Fruit fly (Drosophila melanogaster) whole organism, embryonic: Measurements from ENCODE around the gene Ilp1.

Experiments used
- Ada2b ChIP-seq: fragments of 200-800 bp; sonication (Bioruptor generic); IDR thresholded peaks from 2 replicates; pipeline ENCODE4 v1.3.6; 2022; ENCODE audit warnings: missing biosample characterization, missing genetic modification characterization
- Atf6 ChIP-seq: fragments of 200-800 bp; sonication (Bioruptor generic); IDR thresholded peaks from 2 replicates; pipeline ENCODE4 v1.3.6; 2022; ENCODE audit warnings: missing biosample characterization, missing genetic modification characterization
- Bgb ChIP-seq: fragments of 200-800 bp; sonication (Bioruptor generic); IDR thresholded peaks from 2 replicates; pipeline ENCODE4 v1.3.6; 2022; ENCODE audit warnings: missing biosample characterization, missing genetic modification characterization; ENCODE audit not compliant: partially characterized antibody
- CG1024 ChIP-seq: fragments of 200-800 bp; sonication (Bioruptor generic); IDR thresholded peaks from 2 replicates; pipeline ENCODE4 v1.3.6; 2022; ENCODE audit warnings: missing biosample characterization, missing genetic modification characterization
- CG13123 ChIP-seq: fragments of 200-800 bp; sonication (Bioruptor generic); optimal IDR thresholded peaks from 2 replicates; lab custom pipeline; 2016; ENCODE audit warnings: missing biosample characterization, missing genetic modification characterization
- CG1602 ChIP-seq: fragments of 200-800 bp; sonication (Bioruptor generic); optimal IDR thresholded peaks from 3 replicates; lab custom pipeline; 2016; ENCODE audit warnings: missing biosample characterization, missing genetic modification characterization
- CG16779 ChIP-seq: fragments of 200-800 bp; sonication (Bioruptor generic); IDR thresholded peaks from 2 replicates; pipeline ENCODE4 v1.3.6; 2022; ENCODE audit warnings: missing biosample characterization, missing genetic modification characterization
- CG18599 ChIP-seq: fragments of 200-800 bp; sonication (Bioruptor generic); optimal IDR thresholded peaks from 3 replicates; lab custom pipeline; 2017; ENCODE audit warnings: missing biosample characterization, missing genetic modification characterization, mild to moderate bottlenecking, moderate library complexity, missing genetic modification reagents
- CG32772 ChIP-seq: fragments of 200-800 bp; sonication (Bioruptor generic); IDR thresholded peaks from 2 replicates; pipeline ENCODE4 v1.3.6; 2022; ENCODE audit warnings: missing biosample characterization, missing genetic modification characterization
- CG3281 ChIP-seq: fragments of 200-800 bp; sonication (Bioruptor generic); optimal IDR thresholded peaks from 3 replicates; lab custom pipeline; 2017; ENCODE audit warnings: missing biosample characterization, mild to moderate bottlenecking, missing genetic modification characterization
- CG34224 ChIP-seq: fragments of 200-800 bp; sonication (Bioruptor generic); IDR thresholded peaks from 3 replicates; pipeline ENCODE4 v1.3.6; 2022; ENCODE audit warnings: missing biosample characterization, missing genetic modification characterization; ENCODE audit not compliant: partially characterized antibody
- CG3995 ChIP-seq: fragments of 200-800 bp; sonication (Bioruptor generic); optimal IDR thresholded peaks from 3 replicates; lab custom pipeline; 2016; ENCODE audit warnings: missing biosample characterization, missing genetic modification characterization
- CG6254 ChIP-seq: fragments of 200-800 bp; sonication (Bioruptor generic); optimal IDR thresholded peaks from 3 replicates; lab custom pipeline; 2017; ENCODE audit warnings: mild to moderate bottlenecking, missing biosample characterization, missing genetic modification reagents, missing genetic modification characterization
- CG7745 ChIP-seq: fragments of 200-800 bp; sonication (Bioruptor generic); optimal IDR thresholded peaks from 2 replicates; lab custom pipeline; 2018; ENCODE audit warnings: missing biosample characterization, mild to moderate bottlenecking, missing genetic modification characterization, moderate library complexity
- CG9876 ChIP-seq: fragments of 200-800 bp; sonication (Bioruptor generic); optimal IDR thresholded peaks from 2 replicates; lab custom pipeline; 2016; ENCODE audit warnings: missing biosample characterization, missing genetic modification characterization
- CG9932 ChIP-seq: fragments of 200-800 bp; sonication (Bioruptor generic); IDR thresholded peaks from 2 replicates; pipeline ENCODE4 v1.3.6; 2022; ENCODE audit warnings: missing biosample characterization, missing genetic modification characterization
- D19A ChIP-seq: fragments of 200-800 bp; optimal IDR thresholded peaks from 3 replicates; lab custom pipeline; 2019; ENCODE audit warnings: missing biosample characterization, mild to moderate bottlenecking, missing genetic modification characterization, moderate library complexity
- ERR ChIP-seq: fragments of 200-800 bp; sonication (Bioruptor generic); optimal IDR thresholded peaks from 2 replicates; lab custom pipeline; 2016; ENCODE audit warnings: missing biosample characterization, missing genetic modification characterization
- GATAe ChIP-seq: fragments of 200-800 bp; sonication (Bioruptor generic); conservative IDR thresholded peaks from 2 replicates; pipeline ENCODE4 v1.3.6; 2022; ENCODE audit warnings: missing biosample characterization, missing genetic modification characterization
- HHEX ChIP-seq: fragments of 200-800 bp; sonication (Bioruptor generic); optimal IDR thresholded peaks from 3 replicates; lab custom pipeline; 2017; ENCODE audit warnings: missing biosample characterization, mild to moderate bottlenecking, missing genetic modification characterization, missing genetic modification reagents
- Hmr ChIP-seq: fragments of 200-800 bp; sonication (Bioruptor generic); optimal IDR thresholded peaks from 3 replicates; lab custom pipeline; 2017; ENCODE audit warnings: mild to moderate bottlenecking, missing biosample characterization, missing genetic modification reagents, missing genetic modification characterization
- Kr ChIP-seq: fragments of 200-800 bp; sonication (Bioruptor generic); optimal IDR thresholded peaks from 2 replicates; lab custom pipeline; 2017; ENCODE audit warnings: missing biosample characterization, mild to moderate bottlenecking, missing genetic modification characterization
- Med ChIP-seq: fragments of 200-800 bp; sonication (Bioruptor generic); peaks from one replicate; lab custom pipeline; 2016; ENCODE audit warnings: missing biosample characterization, missing genetic modification characterization, mild to moderate bottlenecking, inconsistent platforms, moderate library complexity
- NfI ChIP-seq: fragments of 200-800 bp; sonication (Bioruptor generic); optimal IDR thresholded peaks from 3 replicates; lab custom pipeline; 2018; ENCODE audit warnings: missing biosample characterization, mild to moderate bottlenecking, missing genetic modification characterization, moderate library complexity
- Oaz ChIP-seq: fragments of 200-800 bp; sonication (Bioruptor generic); IDR thresholded peaks from 2 replicates; pipeline ENCODE4 v1.3.6; 2022; ENCODE audit warnings: missing biosample characterization, missing genetic modification characterization
- Opbp ChIP-seq: fragments of 200-800 bp; sonication (Bioruptor generic); IDR thresholded peaks from 3 replicates; pipeline ENCODE4 v1.3.6; 2022; ENCODE audit warnings: missing biosample characterization, missing genetic modification characterization; ENCODE audit not compliant: partially characterized antibody
- Rfx ChIP-seq: fragments of 200-800 bp; sonication (Bioruptor generic); IDR thresholded peaks from 2 replicates; pipeline ENCODE4 v1.3.6; 2022; ENCODE audit warnings: missing biosample characterization, missing genetic modification characterization
- YL-1 ChIP-seq: fragments of 200-800 bp; sonication (Bioruptor generic); optimal IDR thresholded peaks from 3 replicates; lab custom pipeline; 2017; ENCODE audit warnings: missing biosample characterization, mild to moderate bottlenecking, missing genetic modification characterization
- abd-A ChIP-seq: fragments of 200-800 bp; sonication (Bioruptor generic); optimal IDR thresholded peaks from 3 replicates; lab custom pipeline; 2019; ENCODE audit warnings: missing biosample characterization, mild to moderate bottlenecking, missing genetic modification characterization, moderate library complexity
- amos ChIP-seq: fragments of 200-800 bp; sonication (Bioruptor generic); IDR thresholded peaks from 2 replicates; pipeline ENCODE4 v1.3.6; 2022; ENCODE audit warnings: missing biosample characterization, missing genetic modification characterization; ENCODE audit not compliant: partially characterized antibody
- ap ChIP-seq: fragments of 200-800 bp; sonication (Bioruptor generic); IDR thresholded peaks from 2 replicates; pipeline ENCODE4 v1.3.6; 2022; ENCODE audit warnings: missing biosample characterization, missing genetic modification characterization
- bigmax ChIP-seq: fragments of 200-800 bp; sonication (Bioruptor generic); optimal IDR thresholded peaks from 2 replicates; lab custom pipeline; 2018; ENCODE audit warnings: missing biosample characterization, mild to moderate bottlenecking, missing genetic modification characterization
- ci ChIP-seq: fragments of 200-800 bp; sonication (Bioruptor generic); IDR thresholded peaks from 3 replicates; pipeline ENCODE4 v1.3.6; 2022; ENCODE audit warnings: missing biosample characterization, missing genetic modification characterization
- dmrt99B ChIP-seq: fragments of 200-800 bp; sonication (Bioruptor generic); optimal IDR thresholded peaks from 2 replicates; lab custom pipeline; 2018; ENCODE audit warnings: missing biosample characterization, mild to moderate bottlenecking, missing genetic modification characterization, moderate library complexity
- dysf ChIP-seq: fragments of 200-800 bp; sonication (Bioruptor generic); IDR thresholded peaks from 3 replicates; pipeline ENCODE4 v1.3.6; 2022; ENCODE audit warnings: missing biosample characterization, missing genetic modification characterization
- ems ChIP-seq: fragments of 200-800 bp; sonication (Bioruptor generic); optimal IDR thresholded peaks from 3 replicates; lab custom pipeline; 2016; ENCODE audit warnings: missing biosample characterization, missing genetic modification characterization
- grau ChIP-seq: fragments of 200-800 bp; optimal IDR thresholded peaks from 3 replicates; lab custom pipeline; 2019; ENCODE audit warnings: missing biosample characterization, mild to moderate bottlenecking, missing genetic modification characterization, moderate library complexity
- hb ChIP-seq: fragments of 200-800 bp; sonication (Bioruptor generic); IDR thresholded peaks from 3 replicates; pipeline ENCODE4 v1.3.6; 2022; ENCODE audit warnings: missing biosample characterization, missing genetic modification characterization; ENCODE audit not compliant: partially characterized antibody
- hkb ChIP-seq, 2 experiments: fragments of 200-800 bp in 1 of 2; fragments of >200 bp in 1 of 2; sonication (Bioruptor generic) in 1 of 2; IDR thresholded peaks in 1 of 2; optimal IDR thresholded peaks in 1 of 2; 2 replicates each; pipeline versions ENCODE4 v1.3.6 to Lab custom; 2017 to 2022; ENCODE audit warnings: missing biosample characterization in 1 of 2, missing genetic modification characterization in 1 of 2
- inv ChIP-seq: fragments of 200-800 bp; sonication (Bioruptor generic); IDR thresholded peaks from 2 replicates; pipeline ENCODE4 v1.3.6; 2022; ENCODE audit warnings: missing biosample characterization, missing genetic modification characterization; ENCODE audit not compliant: partially characterized antibody
- rib ChIP-seq: fragments of 200-800 bp; sonication (Bioruptor generic); IDR thresholded peaks from 2 replicates; pipeline ENCODE4 v1.3.6; 2022; ENCODE audit warnings: missing biosample characterization, missing genetic modification characterization
- row ChIP-seq: fragments of 200-800 bp; sonication (Bioruptor generic); IDR thresholded peaks from 3 replicates; pipeline ENCODE4 v1.3.6; 2022; ENCODE audit warnings: missing biosample characterization, missing genetic modification characterization
- sob ChIP-seq: fragments of 200-800 bp; sonication (Bioruptor generic); IDR thresholded peaks from 2 replicates; pipeline ENCODE4 v1.3.6; 2022; ENCODE audit warnings: missing biosample characterization, missing genetic modification characterization
- sug ChIP-seq: fragments of 200-800 bp; optimal IDR thresholded peaks from 2 replicates; lab custom pipeline; 2019; ENCODE audit warnings: missing biosample characterization, mild to moderate bottlenecking, missing genetic modification characterization, moderate library complexity
- tio ChIP-seq: fragments of 200-800 bp; sonication (Bioruptor generic); optimal IDR thresholded peaks from 2 replicates; lab custom pipeline; 2017; ENCODE audit warnings: missing biosample characterization, missing genetic modification characterization, inconsistent platforms

Ilp1 gene

DNA sequence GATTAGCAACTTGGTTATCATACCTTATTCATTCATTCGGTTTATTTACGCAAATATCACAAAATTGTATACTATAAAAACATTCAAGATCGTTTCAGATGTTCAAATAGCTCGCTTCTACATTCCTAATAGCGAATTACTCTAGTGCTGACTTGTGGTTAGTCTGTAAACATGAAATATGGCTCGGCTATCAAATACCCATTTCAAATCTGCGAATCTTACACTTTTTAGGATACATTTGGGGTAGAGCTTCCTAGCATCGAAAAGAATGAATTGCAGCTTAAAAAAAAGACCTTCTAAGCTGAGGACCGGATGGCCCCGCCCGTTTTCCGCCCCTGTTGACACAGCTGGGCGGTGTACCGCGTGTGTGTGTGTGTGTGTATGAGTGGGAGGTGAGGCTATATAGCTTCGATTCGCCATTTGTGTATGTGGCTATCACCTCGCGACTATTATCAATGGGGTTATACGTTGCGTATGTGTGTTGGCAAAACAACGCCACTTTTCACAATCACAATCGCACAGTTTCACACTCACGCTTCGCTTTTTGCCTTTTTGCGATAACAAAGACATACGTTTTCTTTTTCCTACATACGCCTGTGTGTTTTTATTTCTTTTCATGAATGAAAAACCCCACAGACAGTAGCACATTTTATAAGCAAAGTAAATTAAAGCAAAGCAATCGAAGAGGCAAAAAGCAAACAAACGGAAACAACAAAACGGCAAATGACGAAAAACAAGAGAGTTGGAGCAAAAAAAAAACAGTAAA, 48.5 kb downstream of the Ilp1 start (continued):
- TF ChIP-seq YL-1 (GFP tag; lab: Kevin White, UChicago) = no peak
- peak; percentile 70 for TF ChIP-seq rib (GFP tag; lab: Robert Waterston, UW)
- TF ChIP-seq CG1024 (GFP tag; lab: Robert Waterston, UW) = no peak
- no peak for TF ChIP-seq CG1602
- no peak for TF ChIP-seq ap (GFP tag; lab: Robert Waterston, UW)
- TF ChIP-seq inv = peak; percentile 55
- TF ChIP-seq CG9876 = no peak
- TF ChIP-seq ERR (GFP tag; lab: Kevin White, UChicago) = no peak
- TF ChIP-seq Bgb = 0 out of 2 replicates have a peak, but pooled peaks have one; percentile 20
- TF ChIP-seq hkb (optimal IDR thresholded peaks at IDR 0.05; lab: Kevin White, UChicago) = no peak
- no peak for TF ChIP-seq hkb (GFP tag; IDR thresholded peaks at IDR 0.05; lab: Robert Waterston, UW)
- TF ChIP-seq sug (tag; lab: Kevin White, UChicago) = peak; percentile 32
- TF ChIP-seq Oaz (GFP tag; lab: Robert Waterston, UW) = no peak
- TF ChIP-seq hb = peak; percentile 63; the same call in 1 of the 3 replicates
- 0 out of 2 replicates have a peak, but pooled peaks have one; percentile 35 for TF ChIP-seq amos (GFP tag; lab: Robert Waterston, UW)
- TF ChIP-seq CG9932 = peak; percentile 6; the same call in 1 of the 2 replicates
- TF ChIP-seq Med (GFP tag; lab: Kevin White, UChicago) = peak; percentile 11
- no peak; the same call in 1 of the 2 replicates for TF ChIP-seq GATAe (GFP tag; lab: Robert Waterston, UW)
- peak; percentile 25 for TF ChIP-seq Hmr (GFP tag; lab: Kevin White, UChicago)
- no peak for TF ChIP-seq grau (tag; lab: Kevin White, UChicago)
- 0 out of 3 replicates have a peak, but pooled peaks have one; percentile 49 for TF ChIP-seq ci
- TF ChIP-seq CG34224 (GFP tag; lab: Robert Waterston, UW) = peak; percentile 28; the same call in 1 of the 3 replicates
- TF ChIP-seq ems (GFP tag; lab: Kevin White, UChicago) = no peak
- peak; percentile 44; the same call in 1 of the 3 replicates for TF ChIP-seq Opbp
- TF ChIP-seq CG3281 (GFP tag; lab: Kevin White, UChicago) = peak; percentile 51
- no peak for TF ChIP-seq tio (GFP tag; lab: Kevin White, UChicago)
- no peak for TF ChIP-seq row (GFP tag; lab: Robert Waterston, UW)
- TF ChIP-seq D19A (tag; lab: Kevin White, UChicago) = no peak
- no peak for TF ChIP-seq CG13123 (GFP tag; lab: Kevin White, UChicago)
- TF ChIP-seq HHEX (GFP tag; lab: Kevin White, UChicago) = no peak
- no peak for TF ChIP-seq CG32772
- no peak for TF ChIP-seq CG16779 (GFP tag; lab: Robert Waterston, UW)
- TF ChIP-seq sob = 0 out of 2 replicates have a peak, but pooled peaks have one; percentile 14
- no peak for TF ChIP-seq NfI (GFP tag; lab: Kevin White, UChicago)
- no peak for TF ChIP-seq Kr (GFP tag; lab: Kevin White, UChicago)
- no peak for TF ChIP-seq dmrt99B (tag; lab: Kevin White, UChicago)
- TF ChIP-seq CG3995 (GFP tag; lab: Kevin White, UChicago) = no peak
- peak; percentile 46; the same call in 1 of the 2 replicates for TF ChIP-seq Atf6 (GFP tag; lab: Robert Waterston, UW)
- TF ChIP-seq CG7745 (tag; lab: Kevin White, UChicago) = no peak
- TF ChIP-seq bigmax (GFP tag; lab: Kevin White, UChicago) = no peak
- TF ChIP-seq dysf (GFP tag; lab: Robert Waterston, UW) = 0 out of 3 replicates have a peak, but pooled peaks have one; percentile 15
- no peak for TF ChIP-seq CG6254 (GFP tag; lab: Kevin White, UChicago)
- TF ChIP-seq Rfx (GFP tag; lab: Robert Waterston, UW) = peak; percentile 23; the same call in 1 of the 2 replicates
- no peak for TF ChIP-seq Ada2b (GFP tag; lab: Robert Waterston, UW)
- no peak for TF ChIP-seq CG18599
- TF ChIP-seq abd-A = no peak
